Fruit fly (Drosophila melanogaster): ENCODE results near the gene CG15563.

The CG15563 gene

dm6 chr3R:31251130-31251770, 19.1 kb upstream of the CG15563 start (continued):
- TF ChIP-seq org-1 (GFP tag; optimal IDR thresholded peaks at IDR 0.05) (no peak), tio (GFP tag; optimal IDR thresholded peaks at IDR 0.05) (no peak), CG6854 (GFP tag; optimal IDR thresholded peaks at IDR 0.05) (no peak), D (optimal IDR thresholded peaks at IDR 0.05) (no peak), D (GFP tag; optimal IDR thresholded peaks at IDR 0.05) (no peak), CG18764 (GFP tag; optimal IDR thresholded peaks at IDR 0.05) (no peak), Lhr (GFP tag; optimal IDR thresholded peaks at IDR 0.05) (no peak), Dfd (GFP tag; optimal IDR thresholded peaks at IDR 0.05) (no peak), CG16863 (GFP tag; optimal IDR thresholded peaks at IDR 0.05) (no peak), CG15269 (tag; optimal IDR thresholded peaks at IDR 0.05) (no peak), sna (GFP tag; IDR thresholded peaks at IDR 0.05; ENCODE audit: partially characterized antibody) (no peak), Hsf (GFP tag; optimal IDR thresholded peaks at IDR 0.05) (no peak), CG7745 (tag; optimal IDR thresholded peaks at IDR 0.05) (no peak), salm (tag; optimal IDR thresholded peaks at IDR 0.05) (no peak), CG10654 (GFP tag; optimal IDR thresholded peaks at IDR 0.05) (no peak), amos (GFP tag; IDR thresholded peaks at IDR 0.05; ENCODE audit: partially characterized antibody) (no peak), CG10979 (tag; optimal IDR thresholded peaks at IDR 0.05) (peak; percentile 41), CG9797 (GFP tag; optimal IDR thresholded peaks at IDR 0.05) (no peak), twi (tag; optimal IDR thresholded peaks at IDR 0.05) (no peak), Bteb2 (GFP tag; optimal IDR thresholded peaks at IDR 0.05) (no peak), Ssrp (tag; optimal IDR thresholded peaks at IDR 0.05) (peak; percentile 0), nmo (GFP tag; optimal IDR thresholded peaks at IDR 0.05) (peak; percentile 17), az2 (GFP tag; optimal IDR thresholded peaks at IDR 0.05) (peak; percentile 20), dmrt99B (tag; optimal IDR thresholded peaks at IDR 0.05) (peak; percentile 31), CG6689 (GFP tag; IDR thresholded peaks at IDR 0.05) (peak; percentile 11; the same call in 1 of the 2 replicates), CG2678 (tag; optimal IDR thresholded peaks at IDR 0.05) (peak; percentile 33), CG17328 (GFP tag; IDR thresholded peaks at IDR 0.05) (no peak), luna (GFP tag; optimal IDR thresholded peaks at IDR 0.05) (no peak), CG34224 (GFP tag; IDR thresholded peaks at IDR 0.05; ENCODE audit: partially characterized antibody) (no peak), CG12391 (tag; optimal IDR thresholded peaks at IDR 0.05) (peak; percentile 7), CG11560 (tag; IDR thresholded peaks at IDR 0.05) (no peak), Awh (GFP tag; IDR thresholded peaks at IDR 0.05) (no peak), gem (tag; optimal IDR thresholded peaks at IDR 0.05) (peak; percentile 31), sens (GFP tag) (peak; percentile 69), BtbVII (GFP tag; optimal IDR thresholded peaks at IDR 0.05) (no peak), pzg (GFP tag; optimal IDR thresholded peaks at IDR 0.05) (no peak), nom (GFP tag; optimal IDR thresholded peaks at IDR 0.05) (no peak), CG13424 (tag; optimal IDR thresholded peaks at IDR 0.05) (peak; percentile 10), Blimp-1 (GFP tag; optimal IDR thresholded peaks at IDR 0.05) (peak; percentile 91), bowl (GFP tag; IDR thresholded peaks at IDR 0.05) (no peak), CG18599 (GFP tag; optimal IDR thresholded peaks at IDR 0.05) (no peak), vvl (GFP tag; IDR thresholded peaks at IDR 0.05) (peak; percentile 20; the same call in 1 of the 2 replicates), Hey (tag; optimal IDR thresholded peaks at IDR 0.05) (no peak), Xrp1 (GFP tag; IDR thresholded peaks at IDR 0.05) (peak; percentile 39; the same call in 1 of the 2 replicates), CG16815 (GFP tag; optimal IDR thresholded peaks at IDR 0.05) (no peak), CG9215 (GFP tag; IDR thresholded peaks at IDR 0.05) (no peak), CG6813 (GFP tag; optimal IDR thresholded peaks at IDR 0.05) (no peak), Tbp (GFP tag; optimal IDR thresholded peaks at IDR 0.05) (no peak), CrebB (tag; optimal IDR thresholded peaks at IDR 0.05) (no peak), CG11504 (tag; optimal IDR thresholded peaks at IDR 0.05) (peak; percentile 6)

Data from whole organism, embryonic.